Worm (Caenorhabditis elegans) whole organism, young adult: Measurements from ENCODE around the gene ndab-2.

ENCODE experiments used
- attf-6 ChIP-seq: fragments of 200-800 bp; sonication (Bioruptor generic); IDR thresholded peaks from 2 replicates; pipeline ENCODE4 v1.3.6; 2022; ENCODE audit warnings: missing genetic modification reagents, missing genetic modification characterization, missing compliant biosample characterization
- efl-1 ChIP-seq: fragments of 150-350 bp; optimal IDR thresholded peaks from 2 replicates; lab custom pipeline; 2014; ENCODE audit warnings: missing biosample characterization, missing genetic modification reagents, missing genetic modification characterization
- unc-62 ChIP-seq: fragments of 150-350 bp; optimal IDR thresholded peaks from 2 replicates; lab custom pipeline; 2014; ENCODE audit warnings: missing biosample characterization, missing genetic modification reagents, missing genetic modification characterization

ce11 chrIII:7212028-7212427, 31.5 kb downstream of the ndab-2 start:
- TF ChIP-seq attf-6 (GFP tag; lab: Robert Waterston, UW) (no peak), efl-1 (GFP tag; lab: Kevin White, UChicago) (no peak), unc-62 (GFP tag; lab: Kevin White, UChicago) (no peak)
